Fruit fly (Drosophila melanogaster): ENCODE measurements around the gene Csl4.

The Csl4 gene

DNA sequence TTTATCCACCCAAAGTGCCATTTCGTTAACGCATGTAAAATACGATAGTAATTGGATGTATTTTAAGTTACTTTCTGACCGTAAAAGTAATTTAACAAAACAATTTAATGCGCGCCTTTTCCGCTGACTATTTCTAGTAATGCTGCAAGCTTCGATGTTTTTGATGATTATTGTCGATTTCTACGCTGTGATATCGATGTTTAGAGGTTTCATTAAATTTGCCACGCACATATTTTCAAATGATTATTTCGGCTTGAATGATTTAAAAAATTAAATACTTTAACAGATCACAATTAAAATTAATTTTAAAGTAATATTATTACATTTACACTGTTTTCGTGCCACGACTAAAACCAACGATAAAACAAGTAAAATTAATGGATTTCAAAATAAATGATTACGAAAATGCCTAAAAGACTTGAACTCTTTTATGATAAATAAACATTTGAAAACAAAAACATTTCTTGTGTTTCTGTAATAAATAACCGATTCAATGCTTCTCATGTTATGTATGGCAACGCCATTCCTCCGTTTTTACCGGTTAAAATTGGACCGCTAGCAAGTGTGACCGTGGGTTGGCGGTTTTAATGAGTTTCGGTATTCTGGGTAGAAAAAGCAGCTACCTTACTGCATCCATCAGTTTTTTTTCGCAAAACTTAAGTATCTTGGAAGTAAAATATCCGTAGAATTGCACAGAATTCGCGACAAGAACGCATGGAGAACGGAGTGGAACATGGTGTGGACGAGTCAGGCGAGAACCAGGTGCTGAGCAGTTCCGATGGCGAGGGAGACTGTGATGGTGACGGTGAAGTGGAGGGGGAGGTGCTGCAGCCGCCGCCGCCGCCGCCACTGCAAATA is 7.0 kb upstream of the Csl4 start, which contains the start of the genes RfC38 and CG4751 (continued):
- no peak for TF ChIP-seq CG34376 (GFP tag; optimal IDR thresholded peaks at IDR 0.05)
- peak; percentile 59 for TF ChIP-seq Ets65A (GFP tag)
- no peak for TF ChIP-seq CG6689 (GFP tag; IDR thresholded peaks at IDR 0.05)
- no peak for TF ChIP-seq tx (GFP tag; optimal IDR thresholded peaks at IDR 0.05)
- no peak for TF ChIP-seq odd (GFP tag; optimal IDR thresholded peaks at IDR 0.05)
- TF ChIP-seq Hmx (GFP tag; optimal IDR thresholded peaks at IDR 0.05): no peak
- no peak for TF ChIP-seq CG18476 (GFP tag; optimal IDR thresholded peaks at IDR 0.05)
- no peak for TF ChIP-seq CG8944 (GFP tag; optimal IDR thresholded peaks at IDR 0.05)
- no peak for TF ChIP-seq zf30C (GFP tag; optimal IDR thresholded peaks at IDR 0.05)
- TF ChIP-seq nerfin-2 (GFP tag; IDR thresholded peaks at IDR 0.05; ENCODE audit: partially characterized antibody): peak; percentile 44; the same call in 1 of the 2 replicates
- no peak for TF ChIP-seq dati (GFP tag; IDR thresholded peaks at IDR 0.05)
- TF ChIP-seq stwl (tag; optimal IDR thresholded peaks at IDR 0.05): peak; percentile 48
- TF ChIP-seq CG17186 (GFP tag; optimal IDR thresholded peaks at IDR 0.05): peak; percentile 31
- TF ChIP-seq oc (tag; optimal IDR thresholded peaks at IDR 0.05): no peak
- no peak for TF ChIP-seq CG10565 (GFP tag; optimal IDR thresholded peaks at IDR 0.05)
- TF ChIP-seq CG17328 (GFP tag; IDR thresholded peaks at IDR 0.05): no peak
- TF ChIP-seq insv (GFP tag; optimal IDR thresholded peaks at IDR 0.05): no peak
- TF ChIP-seq sr (GFP tag; IDR thresholded peaks at IDR 0.05): no peak
- TF ChIP-seq eyg (GFP tag; optimal IDR thresholded peaks at IDR 0.05): no peak
- peak; percentile 95 for TF ChIP-seq crol (GFP tag; IDR thresholded peaks at IDR 0.05)
- TF ChIP-seq Awh (GFP tag; IDR thresholded peaks at IDR 0.05): no peak
- no peak for TF ChIP-seq CG12769 (tag; optimal IDR thresholded peaks at IDR 0.05)
- TF ChIP-seq gcm2 (GFP tag; optimal IDR thresholded peaks at IDR 0.05): no peak
- TF ChIP-seq sens (GFP tag): peak; percentile 60
- TF ChIP-seq slbo (GFP tag; IDR thresholded peaks at IDR 0.05): 0 out of 2 replicates have a peak, but pooled peaks have one; percentile 6
- TF ChIP-seq caup (GFP tag; optimal IDR thresholded peaks at IDR 0.05; ENCODE audit: severe bottlenecking): no peak
- no peak for TF ChIP-seq Meics (GFP tag; optimal IDR thresholded peaks at IDR 0.05)
- 0 out of 2 replicates have a peak, but pooled peaks have one; percentile 13 for TF ChIP-seq CG9932 (GFP tag; IDR thresholded peaks at IDR 0.05)
- no peak for TF ChIP-seq Eip74EF (GFP tag; optimal IDR thresholded peaks at IDR 0.05)
- no peak for TF ChIP-seq toy (GFP tag; IDR thresholded peaks at IDR 0.05)
- TF ChIP-seq psq (GFP tag; optimal IDR thresholded peaks at IDR 0.05): no peak
- no peak for TF ChIP-seq C15 (GFP tag; IDR thresholded peaks at IDR 0.05)
- TF ChIP-seq az2 (GFP tag; optimal IDR thresholded peaks at IDR 0.05): no peak
- peak; percentile 73 for TF ChIP-seq YL-1 (GFP tag; optimal IDR thresholded peaks at IDR 0.05)
- TF ChIP-seq CHES-1-like (GFP tag; optimal IDR thresholded peaks at IDR 0.05): peak; percentile 46
- no peak for TF ChIP-seq CrebB (tag; optimal IDR thresholded peaks at IDR 0.05)
- no peak for TF ChIP-seq tgo (GFP tag; IDR thresholded peaks at IDR 0.05)
- TF ChIP-seq CG10654 (GFP tag; optimal IDR thresholded peaks at IDR 0.05): no peak
- no peak for TF ChIP-seq nom (GFP tag; optimal IDR thresholded peaks at IDR 0.05)
- no peak for TF ChIP-seq repo (GFP tag; optimal IDR thresholded peaks at IDR 0.05)
- TF ChIP-seq CG31388 (GFP tag; optimal IDR thresholded peaks at IDR 0.05): no peak
- TF ChIP-seq CG1024 (GFP tag; IDR thresholded peaks at IDR 0.05): no peak
- no peak for TF ChIP-seq CG10543 (GFP tag; optimal IDR thresholded peaks at IDR 0.05)
- no peak for TF ChIP-seq Dek (tag; optimal IDR thresholded peaks at IDR 0.05)
- TF ChIP-seq dysf (GFP tag; IDR thresholded peaks at IDR 0.05): no peak
- TF ChIP-seq her (GFP tag; optimal IDR thresholded peaks at IDR 0.05): no peak
- TF ChIP-seq CG10462 (GFP tag; optimal IDR thresholded peaks at IDR 0.05): no peak
- no peak for TF ChIP-seq GATAe (GFP tag; conservative IDR thresholded peaks at IDR 0.05)
- TF ChIP-seq pan (optimal IDR thresholded peaks at IDR 0.05): no peak
- no peak for TF ChIP-seq pan (GFP tag; optimal IDR thresholded peaks at IDR 0.05 in 1 of 2, IDR thresholded peaks at IDR 0.05 in 1 of 2)

Measured in whole organism, embryonic.